Worm (Caenorhabditis elegans) whole organism, early embryonic: Measurements from ENCODE around the gene pqn-75.

ENCODE experiments used
- ama-1 ChIP-seq: fragments of 150-350 bp; optimal IDR thresholded peaks from 2 replicates; lab custom pipeline; 2014
- hmbx-1 ChIP-seq: sonication (generic microtip); optimal IDR thresholded peaks from 2 replicates; lab custom pipeline; 2016; ENCODE audit warnings: mild to moderate bottlenecking, missing genetic modification characterization, missing compliant biosample characterization

ce11 chrIV:4108767-4109166 is 36.6 kb downstream of the pqn-75 start, which contains the start of gene C35B1.7:
- TF ChIP-seq ama-1 (lab: Kevin White, UChicago), result no peak
- no peak for TF ChIP-seq hmbx-1 (tag; lab: Kevin White, UChicago)
